Worm (Caenorhabditis elegans): ENCODE measurements around the gene C43F9.4.

Gene C43F9.4

DNA sequence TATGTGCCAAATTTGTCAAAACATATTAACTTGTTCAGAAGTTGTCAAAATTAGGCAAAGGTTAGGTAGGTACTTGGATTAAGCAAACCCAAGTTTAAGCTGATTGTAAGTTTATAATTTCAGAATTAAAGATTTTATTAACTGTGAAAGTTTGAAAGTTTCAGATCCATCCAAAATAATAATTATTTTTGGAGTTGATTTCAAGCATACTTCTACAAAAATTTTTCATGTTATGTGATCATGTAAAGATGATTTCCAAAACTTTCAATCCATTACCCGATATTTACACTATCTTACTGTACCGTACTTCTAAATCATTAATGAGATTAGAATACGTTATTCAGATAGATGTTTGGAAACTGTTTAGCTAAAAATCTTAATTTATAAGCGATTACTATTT is 24.4 kb downstream of the C43F9.4 start:
- no peak for TF ChIP-seq mep-1 (tag; optimal IDR thresholded peaks at IDR 0.05)
- no peak for TF ChIP-seq unc-98 (GFP tag; IDR thresholded peaks at IDR 0.05)
- no peak for TF ChIP-seq vab-15 (tag; optimal IDR thresholded peaks at IDR 0.05)
- no peak for TF ChIP-seq nhr-20 (tag; optimal IDR thresholded peaks at IDR 0.05)
- TF ChIP-seq jun-1 (tag; optimal IDR thresholded peaks at IDR 0.05): no peak
- no peak for TF ChIP-seq ceh-88 (GFP tag; IDR thresholded peaks at IDR 0.05)

DNA sequence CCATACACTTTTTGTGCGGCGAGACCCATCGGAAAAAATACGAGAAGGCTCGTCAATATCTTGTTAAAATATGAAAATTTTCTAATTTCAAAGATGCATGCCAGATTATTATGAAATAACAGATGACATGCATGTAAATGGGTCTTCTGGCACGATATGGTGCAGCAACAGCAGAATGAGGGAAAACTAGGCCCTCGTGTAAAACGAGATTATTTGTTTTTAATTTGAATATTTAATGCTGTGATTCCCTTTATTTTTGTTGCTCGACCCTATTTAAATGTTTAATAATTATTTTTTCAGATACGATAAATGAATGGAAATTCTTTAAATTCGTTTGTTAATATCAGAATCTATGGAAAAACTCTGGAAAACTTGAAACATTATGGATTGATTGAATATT is 27.4 kb downstream of the C43F9.4 start, which contains the start of gene him-8:
Gene him-8 (plus strand): TSS at position 301 of the 400 bp plus-strand sequence.
- TF ChIP-seq ceh-90 (tag; optimal IDR thresholded peaks at IDR 0.05) (no peak), snpc-4 (tag; optimal IDR thresholded peaks at IDR 0.05) (no peak), nhr-19 (GFP tag; conservative IDR thresholded peaks at IDR 0.05) (no peak), mef-2 (tag; optimal IDR thresholded peaks at IDR 0.05) (no peak), tbx-2 (tag; optimal IDR thresholded peaks at IDR 0.05) (no peak), C34B4.2 (tag; optimal IDR thresholded peaks at IDR 0.05) (no peak), snu-23 (GFP tag; optimal IDR thresholded peaks at IDR 0.05) (no peak), ztf-11 (tag; optimal IDR thresholded peaks at IDR 0.05) (no peak), lir-3 (tag; optimal IDR thresholded peaks at IDR 0.05; ENCODE audit: poor library complexity) (no peak), aha-1 (tag; optimal IDR thresholded peaks at IDR 0.05) (no peak), sup-37 (GFP tag; optimal IDR thresholded peaks at IDR 0.05) (no peak), efl-1 (optimal IDR thresholded peaks at IDR 0.05) (no peak), efl-1 (GFP tag; optimal IDR thresholded peaks at IDR 0.05 in 1 of 2) (no peak), dpl-1 (GFP tag; optimal IDR thresholded peaks at IDR 0.05) (no peak), nhr-76 (tag; optimal IDR thresholded peaks at IDR 0.05) (no peak), vab-15 (tag; optimal IDR thresholded peaks at IDR 0.05) (no peak), nhr-11 (tag; optimal IDR thresholded peaks at IDR 0.05) (no peak), sptf-1 (tag; optimal IDR thresholded peaks at IDR 0.05) (no peak), nhr-28 (tag; optimal IDR thresholded peaks at IDR 0.05) (no peak)

DNA sequence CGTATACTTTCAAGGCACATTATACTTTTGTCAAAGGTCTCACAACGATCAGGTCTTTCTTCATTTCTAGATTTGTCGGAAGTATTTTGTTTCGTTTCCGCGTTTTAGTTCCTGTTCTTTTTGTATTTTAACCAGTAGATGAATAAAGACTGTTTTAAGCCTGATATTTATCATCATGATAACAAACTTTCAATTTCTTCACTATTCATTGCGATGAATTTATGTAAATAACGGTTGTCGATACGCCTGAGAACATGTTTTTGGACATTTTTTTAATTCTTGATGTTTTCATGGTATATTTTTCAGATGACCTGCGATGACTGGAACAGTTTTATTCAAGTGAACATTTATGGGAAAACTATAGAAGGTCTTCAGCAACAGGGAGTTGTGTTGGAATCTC is 30.6 kb downstream of the C43F9.4 start, which contains the start of gene zim-3:
Gene zim-3 (plus strand): TSS at position 301 of the 400 bp plus-strand sequence.
- TF ChIP-seq lsy-2 (tag; optimal IDR thresholded peaks at IDR 0.05) (no peak), snpc-4 (tag; optimal IDR thresholded peaks at IDR 0.05) (no peak), efl-1 (optimal IDR thresholded peaks at IDR 0.05) (no peak), efl-1 (GFP tag; optimal IDR thresholded peaks at IDR 0.05 in 1 of 2) (no peak), jun-1 (tag; optimal IDR thresholded peaks at IDR 0.05) (no peak), nhr-71 (tag; optimal IDR thresholded peaks at IDR 0.05) (no peak), efl-3 (GFP tag; optimal IDR thresholded peaks at IDR 0.05) (no peak), lin-35 (GFP tag; optimal IDR thresholded peaks at IDR 0.05) (no peak), ces-1 (GFP tag; optimal IDR thresholded peaks at IDR 0.05) (no peak), mef-2 (tag; optimal IDR thresholded peaks at IDR 0.05) (no peak), sox-4 (tag; optimal IDR thresholded peaks at IDR 0.05) (no peak), C34B4.2 (tag; optimal IDR thresholded peaks at IDR 0.05) (no peak)

DNA sequence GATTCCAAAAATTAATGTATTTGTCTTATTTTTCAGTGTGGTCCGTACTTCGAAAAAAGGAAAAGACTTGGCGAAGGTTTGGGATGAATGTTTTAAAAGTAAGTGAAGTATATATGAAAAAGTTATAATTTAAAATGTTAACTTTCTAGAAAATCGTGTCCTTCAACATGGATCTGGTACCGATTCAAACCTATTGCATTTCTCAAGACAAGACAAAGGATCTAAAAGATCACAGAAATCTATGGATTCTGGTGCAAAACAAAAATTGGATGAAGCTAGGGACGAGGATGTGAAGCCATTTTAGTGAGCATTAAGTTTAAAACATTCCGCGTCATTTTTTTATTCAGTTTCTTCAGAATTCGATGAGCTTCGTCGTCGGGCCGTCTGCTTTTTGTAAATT is 34.0 kb downstream of the C43F9.4 start, which contains the start of gene zim-2:
Gene zim-2 (plus strand): TSS at position 301 of the 400 bp plus-strand sequence.
- no peak for TF ChIP-seq fkh-10 (GFP tag; optimal IDR thresholded peaks at IDR 0.05)
- TF ChIP-seq elt-3 (tag; optimal IDR thresholded peaks at IDR 0.05): no peak
- no peak for TF ChIP-seq C34B4.2 (tag; optimal IDR thresholded peaks at IDR 0.05)
- TF ChIP-seq zag-1 (tag; optimal IDR thresholded peaks at IDR 0.05): no peak
- TF ChIP-seq swsn-7 (tag; optimal IDR thresholded peaks at IDR 0.05): no peak
- no peak for TF ChIP-seq hpl-2 (GFP tag; optimal IDR thresholded peaks at IDR 0.05)
- TF ChIP-seq mep-1 (tag; optimal IDR thresholded peaks at IDR 0.05): no peak
- TF ChIP-seq mdl-1 (tag; optimal IDR thresholded peaks at IDR 0.05): no peak
- TF ChIP-seq snu-23 (GFP tag; optimal IDR thresholded peaks at IDR 0.05): no peak
- no peak for TF ChIP-seq sox-4 (tag; optimal IDR thresholded peaks at IDR 0.05)
- TF ChIP-seq ceh-82 (tag; optimal IDR thresholded peaks at IDR 0.05): no peak
- no peak for TF ChIP-seq dpl-1 (GFP tag; optimal IDR thresholded peaks at IDR 0.05)
- no peak for TF ChIP-seq vab-15 (tag; optimal IDR thresholded peaks at IDR 0.05)
- TF ChIP-seq F16B12.6 (tag; optimal IDR thresholded peaks at IDR 0.05): no peak
